Worm (Caenorhabditis elegans) whole organism, L1 larva: ENCODE measurements around the gene ncl-1.

Experiments used
- alr-1 ChIP-seq: fragments of 200-800 bp; sonication (Bioruptor generic); optimal IDR thresholded peaks from 2 replicates; lab custom pipeline; 2018; ENCODE audit warnings: borderline replicate concordance, mild to moderate bottlenecking, missing genetic modification characterization, missing compliant biosample characterization
- lin-15B ChIP-seq: fragments of 150-350 bp; sonication (generic microtip); optimal IDR thresholded peaks from 3 replicates; lab custom pipeline; 2014; ENCODE audit warnings: missing biosample characterization, missing genetic modification characterization
- lir-3 ChIP-seq: sonication (generic microtip); optimal IDR thresholded peaks from 2 replicates; lab custom pipeline; 2016; ENCODE audit warnings: mild to moderate bottlenecking, missing genetic modification characterization, moderate library complexity, missing compliant biosample characterization; ENCODE audit not compliant: poor library complexity
- lsy-2 ChIP-seq, 2 experiments: fragments of 150-350 bp; optimal IDR thresholded peaks; 2 replicates each; lab custom pipeline; 2014; ENCODE audit warnings: missing biosample characterization in 2 of 2, missing genetic modification characterization in 2 of 2
- mdl-1 ChIP-seq, 2 experiments: fragments of 150-350 bp; optimal IDR thresholded peaks; 2 replicates each; lab custom pipeline; 2014 to 2017; ENCODE audit warnings: missing biosample characterization in 2 of 2, missing genetic modification characterization in 2 of 2, inconsistent platforms in 1 of 2
- nhr-20 ChIP-seq: sonication (generic microtip); optimal IDR thresholded peaks from 2 replicates; lab custom pipeline; 2016; ENCODE audit warnings: mild to moderate bottlenecking, missing genetic modification characterization, missing compliant biosample characterization
- nhr-28 ChIP-seq: fragments of 150-350 bp; optimal IDR thresholded peaks from 2 replicates; lab custom pipeline; 2014; ENCODE audit warnings: missing biosample characterization, missing genetic modification characterization
- skn-1 ChIP-seq: fragments of 150-350 bp; optimal IDR thresholded peaks from 2 replicates; lab custom pipeline; 2014; ENCODE audit warnings: missing biosample characterization, missing genetic modification characterization

DNA sequence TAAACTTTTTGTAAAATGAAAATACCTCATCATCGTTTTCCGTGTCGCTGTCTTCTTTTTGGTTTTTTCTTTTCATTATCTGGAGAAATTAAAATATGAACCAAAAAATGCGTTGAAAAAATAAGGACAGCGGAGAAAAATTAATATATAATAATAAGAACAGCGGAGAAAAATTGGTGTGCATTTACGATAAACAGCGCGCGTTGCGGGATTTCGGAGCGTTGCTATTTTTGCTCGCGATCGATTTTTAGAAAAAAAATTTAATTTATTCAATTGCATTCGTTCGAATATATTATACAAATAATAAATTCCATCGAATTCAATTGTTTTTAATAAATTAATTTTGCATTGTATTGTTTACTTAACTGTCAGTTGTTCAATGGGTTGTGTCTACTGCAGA is 46.4 kb downstream of the ncl-1 start, which contains the start of gene ZK686.2:
- TF ChIP-seq lir-3 (tag; lab: Kevin White, UChicago) (no peak), nhr-20 (peak; percentile 28), skn-1 (tag; lab: Kevin White, UChicago) (peak; percentile 11), alr-1 (no peak), mdl-1 (tag; optimal IDR thresholded peaks at IDR 0.05; lab: Kevin White, UChicago) (no peak), nhr-28 (tag; lab: Kevin White, UChicago) (no peak), lin-15B (tag; lab: Kevin White, UChicago) (peak; percentile 27), lsy-2 (tag; optimal IDR thresholded peaks at IDR 0.05; lab: Kevin White, UChicago) (peak; percentile 68 to 80)
